ENCODE assay signal across 2 fruit fly cellular contexts in genomic region chr3L:140838-141559, dm6.
TF ChIP-seq lines count a peak whose summit lies in the region.

No protein-coding gene starts in this region.

TF ChIP-seq in whole organism, embryonic, 481 proteins besides CTCF, POLR2A, EP300 and RAD21 (continued from another document):
- TF ChIP-seq nerfin-1 (tag; optimal IDR thresholded peaks at IDR 0.05; lab: Kevin White, UChicago) (peak; percentile 48), pros (GFP tag; optimal IDR thresholded peaks at IDR 0.05; lab: Kevin White, UChicago) (peak; percentile 70), Tbp (GFP tag; optimal IDR thresholded peaks at IDR 0.05; lab: Kevin White, UChicago) (no peak), ac (GFP tag; optimal IDR thresholded peaks at IDR 0.05; lab: Kevin White, UChicago) (no peak), CG10979 (tag; optimal IDR thresholded peaks at IDR 0.05; lab: Kevin White, UChicago) (no peak), insv (GFP tag; optimal IDR thresholded peaks at IDR 0.05; lab: Kevin White, UChicago) (peak in 1 of 2 experiments; percentile 63), Bgb (GFP tag; IDR thresholded peaks at IDR 0.05; lab: Robert Waterston, UW; ENCODE audit: partially characterized antibody) (no peak), kni (GFP tag; optimal IDR thresholded peaks at IDR 0.05; lab: Kevin White, UChicago) (peak; percentile 48), D19B (GFP tag; optimal IDR thresholded peaks at IDR 0.05; lab: Kevin White, UChicago) (no peak), Blimp-1 (GFP tag; optimal IDR thresholded peaks at IDR 0.05; lab: Kevin White, UChicago) (peak; percentile 66), nmo (GFP tag; optimal IDR thresholded peaks at IDR 0.05; lab: Kevin White, UChicago) (no peak), Gsc (GFP tag; IDR thresholded peaks at IDR 0.05; lab: Robert Waterston, UW) (no peak), ATbp (GFP tag; optimal IDR thresholded peaks at IDR 0.05; lab: Kevin White, UChicago) (no peak), pfk (GFP tag; optimal IDR thresholded peaks at IDR 0.05; lab: Kevin White, UChicago) (peak; percentile 42), Max (GFP tag; optimal IDR thresholded peaks at IDR 0.05; lab: Kevin White, UChicago) (no peak), sd (tag; optimal IDR thresholded peaks at IDR 0.05; lab: Kevin White, UChicago) (peak; percentile 68), Dll (GFP tag; IDR thresholded peaks at IDR 0.05; lab: Robert Waterston, UW; ENCODE audit: partially characterized antibody) (no peak), Eip74EF (GFP tag; optimal IDR thresholded peaks at IDR 0.05; lab: Kevin White, UChicago) (peak in 1 of 2 experiments; percentile 45), crol (GFP tag; IDR thresholded peaks at IDR 0.05; lab: Robert Waterston, UW) (0 out of 2 replicates have a peak, but pooled peaks have one; percentile 29), CG12769 (tag; optimal IDR thresholded peaks at IDR 0.05; lab: Kevin White, UChicago) (peak; percentile 48), CG5953 (GFP tag; IDR thresholded peaks at IDR 0.05; lab: Robert Waterston, UW) (no peak), CG10462 (GFP tag; optimal IDR thresholded peaks at IDR 0.05; lab: Kevin White, UChicago) (no peak), CG1233 (GFP tag; optimal IDR thresholded peaks at IDR 0.05; lab: Kevin White, UChicago) (no peak), CG2199 (GFP tag; IDR thresholded peaks at IDR 0.05; lab: Robert Waterston, UW) (peak; percentile 41; the same call in 1 of the 3 replicates), CG30020 (tag; optimal IDR thresholded peaks at IDR 0.05; lab: Kevin White, UChicago) (no peak), CG18764 (GFP tag; optimal IDR thresholded peaks at IDR 0.05; lab: Kevin White, UChicago) (no peak), CG10321 (GFP tag; IDR thresholded peaks at IDR 0.05; lab: Robert Waterston, UW) (no peak), NFAT (GFP tag; IDR thresholded peaks at IDR 0.05; lab: Robert Waterston, UW) (0 out of 2 replicates have a peak, but pooled peaks have one; percentile 2)

TF ChIP-seq in whole organism, wandering third instar larva, 38 proteins besides CTCF, POLR2A, EP300 and RAD21 (continued from another document):
- TF ChIP-seq brk (GFP tag; optimal IDR thresholded peaks at IDR 0.05; lab: Kevin White, UChicago) (peak; percentile 37), rgr (GFP tag; optimal IDR thresholded peaks at IDR 0.05; lab: Kevin White, UChicago) (no peak), dmrt93B (GFP tag; optimal IDR thresholded peaks at IDR 0.05; lab: Kevin White, UChicago) (no peak)
TF ChIP-seq in whole organism, wandering third instar larva: peak in this region for 8.
